Worm (Caenorhabditis elegans): Measurements from ENCODE around the gene T12D8.9.

ce11 chrIII:13600254-13600653 lies 16.6 kb upstream of the T12D8.9 start:
- no peak for TF ChIP-seq unc-86 (tag; optimal IDR thresholded peaks at IDR 0.05)
- TF ChIP-seq ceh-18 (tag; optimal IDR thresholded peaks at IDR 0.05) = no peak
- TF ChIP-seq npax-4 (tag; optimal IDR thresholded peaks at IDR 0.05) = no peak
- no peak for TF ChIP-seq ama-1 (optimal IDR thresholded peaks at IDR 0.05)
- TF ChIP-seq ets-4 (tag; optimal IDR thresholded peaks at IDR 0.05) = no peak
- no peak for TF ChIP-seq dve-1 (tag; optimal IDR thresholded peaks at IDR 0.05)
- no peak for TF ChIP-seq pqm-1 (tag; optimal IDR thresholded peaks at IDR 0.05)
- TF ChIP-seq pha-4 (tag; optimal IDR thresholded peaks at IDR 0.05) = no peak
- TF ChIP-seq K09A11.1 (tag; optimal IDR thresholded peaks at IDR 0.05; ENCODE audit: insufficient read depth) = no peak

Measured in whole organism, late embryonic.